Fruit fly (Drosophila melanogaster) whole organism, embryonic: Measurements from ENCODE around the gene ohgt.
A peak's percentile ranks its signal among the peaks of the same experiment; 100 is the strongest.

ENCODE experiments used
- Bgb ChIP-seq: fragments of 200-800 bp; sonication (Bioruptor generic); IDR thresholded peaks from 2 replicates; pipeline ENCODE4 v1.3.6; 2022; ENCODE audit warnings: missing biosample characterization, missing genetic modification characterization; ENCODE audit not compliant: partially characterized antibody
- CG1024 ChIP-seq: fragments of 200-800 bp; sonication (Bioruptor generic); IDR thresholded peaks from 2 replicates; pipeline ENCODE4 v1.3.6; 2022; ENCODE audit warnings: missing biosample characterization, missing genetic modification characterization
- CG11723 ChIP-seq: fragments of 200-800 bp; sonication (Bioruptor generic); optimal IDR thresholded peaks from 2 replicates; lab custom pipeline; 2017; ENCODE audit warnings: missing biosample characterization, mild to moderate bottlenecking, missing genetic modification characterization
- CG12071 ChIP-seq: fragments of 200-800 bp; sonication (Bioruptor generic); optimal IDR thresholded peaks from 3 replicates; lab custom pipeline; 2018; ENCODE audit warnings: missing biosample characterization, mild to moderate bottlenecking, missing genetic modification characterization
- CG12659 ChIP-seq: fragments of 200-800 bp; sonication (Bioruptor generic); optimal IDR thresholded peaks from 3 replicates; lab custom pipeline; 2017; ENCODE audit warnings: mild to moderate bottlenecking, missing biosample characterization, missing genetic modification reagents, missing genetic modification characterization
- CG1529 ChIP-seq: fragments of 200-800 bp; sonication (Bioruptor generic); optimal IDR thresholded peaks from 3 replicates; lab custom pipeline; 2018; ENCODE audit warnings: missing biosample characterization, missing genetic modification characterization
- CG15514 ChIP-seq: fragments of 200-800 bp; sonication (Bioruptor generic); optimal IDR thresholded peaks from 3 replicates; lab custom pipeline; 2017; ENCODE audit warnings: missing biosample characterization, missing genetic modification characterization, mild to moderate bottlenecking, moderate library complexity, missing genetic modification reagents
- CG18619 ChIP-seq: fragments of 200-800 bp; sonication (Bioruptor generic); optimal IDR thresholded peaks from 3 replicates; lab custom pipeline; 2017; ENCODE audit warnings: missing biosample characterization, mild to moderate bottlenecking, missing genetic modification characterization
- CG2116 ChIP-seq: fragments of 200-800 bp; sonication (Bioruptor generic); optimal IDR thresholded peaks from 3 replicates; lab custom pipeline; 2018; ENCODE audit warnings: missing biosample characterization, mild to moderate bottlenecking, missing genetic modification characterization
- CG4707 ChIP-seq: fragments of 200-800 bp; sonication (Bioruptor generic); optimal IDR thresholded peaks from 2 replicates; lab custom pipeline; 2018; ENCODE audit warnings: missing biosample characterization, mild to moderate bottlenecking, missing genetic modification characterization, moderate library complexity
- CG6272 ChIP-seq: fragments of 200-800 bp; sonication (Bioruptor generic); IDR thresholded peaks from 2 replicates; pipeline ENCODE4 v1.3.6; 2022; ENCODE audit warnings: missing biosample characterization, missing genetic modification characterization
- CG6654 ChIP-seq: fragments of 200-800 bp; sonication (Bioruptor generic); optimal IDR thresholded peaks from 2 replicates; lab custom pipeline; 2017; ENCODE audit warnings: missing biosample characterization, mild to moderate bottlenecking, missing genetic modification characterization
- CG6791 ChIP-seq: fragments of 200-800 bp; sonication (Bioruptor generic); IDR thresholded peaks from 3 replicates; pipeline ENCODE4 v1.3.6; 2022; ENCODE audit warnings: missing biosample characterization, missing genetic modification characterization; ENCODE audit not compliant: partially characterized antibody
- CG6854 ChIP-seq: fragments of 200-800 bp; sonication (Bioruptor generic); optimal IDR thresholded peaks from 3 replicates; lab custom pipeline; 2017; ENCODE audit warnings: missing biosample characterization, mild to moderate bottlenecking, missing genetic modification characterization
- CG7963 ChIP-seq: fragments of 200-800 bp; sonication (Bioruptor generic); IDR thresholded peaks from 3 replicates; pipeline ENCODE4 v1.3.6; 2022; ENCODE audit warnings: missing biosample characterization, missing genetic modification characterization; ENCODE audit not compliant: partially characterized antibody
- CG8944 ChIP-seq: fragments of 200-800 bp; sonication (Bioruptor generic); optimal IDR thresholded peaks from 3 replicates; lab custom pipeline; 2016; ENCODE audit warnings: missing biosample characterization, missing genetic modification characterization
- CG9215 ChIP-seq: fragments of 200-800 bp; sonication (Bioruptor generic); IDR thresholded peaks from 2 replicates; pipeline ENCODE4 v1.3.6; 2022; ENCODE audit warnings: missing biosample characterization, missing genetic modification characterization
- D19B ChIP-seq: fragments of 200-800 bp; sonication (Bioruptor generic); optimal IDR thresholded peaks from 2 replicates; lab custom pipeline; 2017; ENCODE audit warnings: missing biosample characterization, mild to moderate bottlenecking, missing genetic modification characterization
- E2f1 ChIP-seq: fragments of 200-800 bp; sonication (Bioruptor generic); IDR thresholded peaks from 2 replicates; pipeline ENCODE4 v1.3.6; 2022; ENCODE audit warnings: missing biosample characterization, missing genetic modification characterization
- Fer3 ChIP-seq: fragments of 200-800 bp; sonication (Bioruptor generic); optimal IDR thresholded peaks from 2 replicates; lab custom pipeline; 2018; ENCODE audit warnings: missing biosample characterization, mild to moderate bottlenecking, missing genetic modification characterization, moderate library complexity
- MESR4 ChIP-seq: fragments of 200-800 bp; sonication (Bioruptor generic); optimal IDR thresholded peaks from 2 replicates; lab custom pipeline; 2018; ENCODE audit warnings: missing biosample characterization, mild to moderate bottlenecking, missing genetic modification characterization, moderate library complexity
- NfI ChIP-seq: fragments of 200-800 bp; sonication (Bioruptor generic); optimal IDR thresholded peaks from 3 replicates; lab custom pipeline; 2018; ENCODE audit warnings: missing biosample characterization, mild to moderate bottlenecking, missing genetic modification characterization, moderate library complexity
- Poxn ChIP-seq: fragments of 200-800 bp; sonication (Bioruptor generic); IDR thresholded peaks from 2 replicates; pipeline ENCODE4 v1.3.6; 2022; ENCODE audit warnings: missing biosample characterization, missing genetic modification characterization
- Vsx1 ChIP-seq: fragments of 200-800 bp; sonication (Bioruptor generic); optimal IDR thresholded peaks from 2 replicates; lab custom pipeline; 2017; ENCODE audit warnings: missing biosample characterization, mild to moderate bottlenecking, missing genetic modification characterization, missing genetic modification reagents
- YL-1 ChIP-seq: fragments of 200-800 bp; sonication (Bioruptor generic); optimal IDR thresholded peaks from 3 replicates; lab custom pipeline; 2017; ENCODE audit warnings: missing biosample characterization, mild to moderate bottlenecking, missing genetic modification characterization
- ase ChIP-seq: fragments of 200-800 bp; sonication (Bioruptor generic); IDR thresholded peaks from 3 replicates; pipeline ENCODE4 v1.3.6; 2022; ENCODE audit warnings: missing biosample characterization, missing genetic modification characterization
- ash1 ChIP-seq: fragments of 200-800 bp; sonication (Bioruptor generic); optimal IDR thresholded peaks from 2 replicates; lab custom pipeline; 2018; ENCODE audit warnings: missing biosample characterization, mild to moderate bottlenecking, missing genetic modification characterization
- bigmax ChIP-seq: fragments of 200-800 bp; sonication (Bioruptor generic); optimal IDR thresholded peaks from 2 replicates; lab custom pipeline; 2018; ENCODE audit warnings: missing biosample characterization, mild to moderate bottlenecking, missing genetic modification characterization
- bowl ChIP-seq: fragments of 200-800 bp; sonication (Bioruptor generic); IDR thresholded peaks from 2 replicates; pipeline ENCODE4 v1.3.6; 2022; ENCODE audit warnings: missing biosample characterization, missing genetic modification characterization
- disco-r ChIP-seq: fragments of 200-800 bp; sonication (Bioruptor generic); optimal IDR thresholded peaks from 2 replicates; lab custom pipeline; 2016; ENCODE audit warnings: missing biosample characterization, missing genetic modification characterization
- fd102C ChIP-seq: fragments of 200-800 bp; sonication (Bioruptor generic); optimal IDR thresholded peaks from 2 replicates; lab custom pipeline; 2018; ENCODE audit warnings: missing biosample characterization, mild to moderate bottlenecking, missing genetic modification characterization, moderate library complexity
- gce ChIP-seq: fragments of 200-800 bp; sonication (Bioruptor generic); IDR thresholded peaks from 3 replicates; pipeline ENCODE4 v1.3.6; 2022; ENCODE audit warnings: missing biosample characterization, missing genetic modification characterization
- gem ChIP-seq: fragments of 200-800 bp; sonication (Bioruptor generic); optimal IDR thresholded peaks from 2 replicates; lab custom pipeline; 2019; ENCODE audit warnings: missing biosample characterization, mild to moderate bottlenecking, missing genetic modification characterization, moderate library complexity
- gsb-n ChIP-seq: fragments of 200-800 bp; sonication (Bioruptor generic); optimal IDR thresholded peaks from 3 replicates; lab custom pipeline; 2018; ENCODE audit warnings: missing biosample characterization, mild to moderate bottlenecking, missing genetic modification characterization
- jigr1 ChIP-seq: fragments of 200-800 bp; sonication (Bioruptor generic); IDR thresholded peaks from 3 replicates; pipeline ENCODE4 v1.3.6; 2022; ENCODE audit warnings: missing biosample characterization, missing genetic modification characterization
- kah ChIP-seq: fragments of 200-800 bp; sonication (Bioruptor generic); optimal IDR thresholded peaks from 2 replicates; lab custom pipeline; 2018; ENCODE audit warnings: missing biosample characterization, mild to moderate bottlenecking, missing genetic modification characterization
- kni ChIP-seq: fragments of 200-800 bp; sonication (Bioruptor generic); optimal IDR thresholded peaks from 3 replicates; lab custom pipeline; 2017; ENCODE audit warnings: mild to moderate bottlenecking, missing biosample characterization, missing genetic modification reagents, missing genetic modification characterization
- knrl ChIP-seq: fragments of 200-800 bp; sonication (Bioruptor generic); IDR thresholded peaks from 3 replicates; pipeline ENCODE4 v1.3.6; 2022; ENCODE audit warnings: missing biosample characterization, missing genetic modification characterization; ENCODE audit not compliant: partially characterized antibody
- lilli ChIP-seq: fragments of 200-800 bp; sonication (Bioruptor generic); optimal IDR thresholded peaks from 3 replicates; lab custom pipeline; 2016; ENCODE audit warnings: missing biosample characterization, missing genetic modification characterization
- lmd ChIP-seq: fragments of 200-800 bp; sonication (Bioruptor generic); IDR thresholded peaks from 2 replicates; pipeline ENCODE4 v1.3.6; 2022; ENCODE audit warnings: missing biosample characterization, missing genetic modification characterization
- lov ChIP-seq, 2 experiments: fragments of 200-800 bp in 1 of 2; fragments of >200 bp in 1 of 2; sonication (Bioruptor generic) in 1 of 2; IDR thresholded peaks in 1 of 2; optimal IDR thresholded peaks in 1 of 2; 2 replicates in 1 of 2; 3 replicates in 1 of 2; pipeline versions ENCODE4 v1.3.6 to Lab custom; 2017 to 2022; ENCODE audit warnings: missing biosample characterization in 1 of 2, missing genetic modification characterization in 1 of 2
- odd ChIP-seq: fragments of 200-800 bp; sonication (Bioruptor generic); optimal IDR thresholded peaks from 2 replicates; lab custom pipeline; 2017; ENCODE audit warnings: missing biosample characterization, mild to moderate bottlenecking, missing genetic modification characterization
- onecut ChIP-seq: fragments of 200-800 bp; sonication (Bioruptor generic); IDR thresholded peaks from 2 replicates; pipeline ENCODE4 v1.3.6; 2022; ENCODE audit warnings: missing biosample characterization, missing genetic modification characterization
- pum ChIP-seq: fragments of 200-800 bp; sonication (Bioruptor generic); optimal IDR thresholded peaks from 2 replicates; lab custom pipeline; 2016; ENCODE audit warnings: missing biosample characterization, missing genetic modification characterization
- schlank ChIP-seq: fragments of 200-800 bp; sonication (Bioruptor generic); optimal IDR thresholded peaks from 2 replicates; lab custom pipeline; 2018; ENCODE audit warnings: missing biosample characterization, mild to moderate bottlenecking, missing genetic modification characterization
- sens ChIP-seq: fragments of 200-800 bp; sonication (Bioruptor generic); peaks from one replicate; lab custom pipeline; 2016; ENCODE audit warnings: missing biosample characterization, missing genetic modification characterization
- seq ChIP-seq: fragments of 200-800 bp; sonication (Bioruptor generic); IDR thresholded peaks from 2 replicates; pipeline ENCODE4 v1.3.6; 2022; ENCODE audit warnings: missing biosample characterization, missing genetic modification characterization
- slp2 ChIP-seq: fragments of 200-800 bp; sonication (Bioruptor generic); optimal IDR thresholded peaks from 2 replicates; lab custom pipeline; 2016; ENCODE audit warnings: missing biosample characterization, missing genetic modification characterization
- usp ChIP-seq: fragments of >200 bp; optimal IDR thresholded peaks from 2 replicates; lab custom pipeline; 2017; ENCODE audit warnings: missing biosample characterization, missing genetic modification characterization
- zf30C ChIP-seq: fragments of 200-800 bp; sonication (Bioruptor generic); optimal IDR thresholded peaks from 3 replicates; lab custom pipeline; 2018; ENCODE audit warnings: missing biosample characterization, mild to moderate bottlenecking, missing genetic modification characterization

The ohgt gene

dm6 chr3R:10084914-10085313 is 35.9 kb downstream of the ohgt start (continued):
- TF ChIP-seq gem (tag; lab: Kevin White, UChicago) (peak; percentile 59), CG4707 (GFP tag; lab: Kevin White, UChicago) (no peak), CG6654 (GFP tag; lab: Kevin White, UChicago) (peak; percentile 16), Fer3 (tag; lab: Kevin White, UChicago) (peak; percentile 68), seq (no peak), kni (no peak), NfI (GFP tag; lab: Kevin White, UChicago) (peak; percentile 17), lov (optimal IDR thresholded peaks at IDR 0.05; lab: Kevin White, UChicago) (no peak), lov (GFP tag; IDR thresholded peaks at IDR 0.05; lab: Robert Waterston, UW) (no peak), gce (GFP tag; lab: Robert Waterston, UW) (peak; percentile 36; the same call in 1 of the 3 replicates), knrl (no peak), CG7963 (GFP tag; lab: Robert Waterston, UW) (no peak), jigr1 (GFP tag; lab: Robert Waterston, UW) (no peak; the same call in 2 of the 3 replicates), lmd (GFP tag; lab: Robert Waterston, UW) (peak; percentile 65; the same call in 1 of the 2 replicates), sens (GFP tag; lab: Kevin White, UChicago) (peak; percentile 74), CG18619 (GFP tag; lab: Kevin White, UChicago) (peak; percentile 56), CG6854 (GFP tag; lab: Kevin White, UChicago) (no peak), CG6791 (GFP tag; lab: Robert Waterston, UW) (no peak), ash1 (GFP tag; lab: Kevin White, UChicago) (no peak), slp2 (no peak), pum (GFP tag; lab: Kevin White, UChicago) (peak; percentile 21), CG11723 (GFP tag; lab: Kevin White, UChicago) (no peak), CG9215 (GFP tag; lab: Robert Waterston, UW) (peak; percentile 67), zf30C (GFP tag; lab: Kevin White, UChicago) (no peak), CG15514 (peak; percentile 57), Poxn (GFP tag; lab: Robert Waterston, UW) (no peak), onecut (no peak), ase (GFP tag; lab: Robert Waterston, UW) (no peak), CG2116 (no peak), bigmax (GFP tag; lab: Kevin White, UChicago) (no peak), bowl (GFP tag; lab: Robert Waterston, UW) (no peak), E2f1 (GFP tag; lab: Robert Waterston, UW) (peak; percentile 41; the same call in 1 of the 2 replicates), CG6272 (GFP tag; lab: Robert Waterston, UW) (0 out of 2 replicates have a peak, but pooled peaks have one; percentile 6), CG12071 (GFP tag; lab: Kevin White, UChicago) (peak; percentile 25), Vsx1 (GFP tag; lab: Kevin White, UChicago) (no peak), Bgb (no peak), D19B (peak; percentile 50), YL-1 (GFP tag; lab: Kevin White, UChicago) (no peak), lilli (GFP tag; lab: Kevin White, UChicago) (peak; percentile 79), kah (GFP tag; lab: Kevin White, UChicago) (no peak), CG8944 (GFP tag; lab: Kevin White, UChicago) (no peak), MESR4 (GFP tag; lab: Kevin White, UChicago) (no peak), CG1024 (GFP tag; lab: Robert Waterston, UW) (no peak), disco-r (GFP tag; lab: Kevin White, UChicago) (no peak), fd102C (no peak), schlank (peak; percentile 68), gsb-n (tag; lab: Kevin White, UChicago) (no peak), odd (GFP tag; lab: Kevin White, UChicago) (no peak), CG12659 (GFP tag; lab: Kevin White, UChicago) (peak; percentile 40), CG1529 (GFP tag; lab: Kevin White, UChicago) (no peak), usp (GFP tag; lab: Kevin White, UChicago) (no peak)
